Fruit fly (Drosophila melanogaster) whole organism, pupa: ENCODE measurements around the gene Spec2.

Source experiments
- CG34367 ChIP-seq: fragments of 200-800 bp; sonication (Bioruptor generic); optimal IDR thresholded peaks from 2 replicates; lab custom pipeline; 2018; ENCODE audit warnings: missing biosample characterization, mild to moderate bottlenecking, missing genetic modification characterization
- Snoo ChIP-seq: fragments of 200-800 bp; sonication (Bioruptor generic); optimal IDR thresholded peaks from 3 replicates; lab custom pipeline; 2017; ENCODE audit warnings: missing biosample characterization, mild to moderate bottlenecking, missing genetic modification characterization, inconsistent platforms
- rn ChIP-seq: fragments of 200-800 bp; sonication (Bioruptor generic); IDR thresholded peaks from 2 replicates; pipeline ENCODE4 v1.3.6; 2022; ENCODE audit warnings: missing biosample characterization, missing genetic modification characterization

DNA sequence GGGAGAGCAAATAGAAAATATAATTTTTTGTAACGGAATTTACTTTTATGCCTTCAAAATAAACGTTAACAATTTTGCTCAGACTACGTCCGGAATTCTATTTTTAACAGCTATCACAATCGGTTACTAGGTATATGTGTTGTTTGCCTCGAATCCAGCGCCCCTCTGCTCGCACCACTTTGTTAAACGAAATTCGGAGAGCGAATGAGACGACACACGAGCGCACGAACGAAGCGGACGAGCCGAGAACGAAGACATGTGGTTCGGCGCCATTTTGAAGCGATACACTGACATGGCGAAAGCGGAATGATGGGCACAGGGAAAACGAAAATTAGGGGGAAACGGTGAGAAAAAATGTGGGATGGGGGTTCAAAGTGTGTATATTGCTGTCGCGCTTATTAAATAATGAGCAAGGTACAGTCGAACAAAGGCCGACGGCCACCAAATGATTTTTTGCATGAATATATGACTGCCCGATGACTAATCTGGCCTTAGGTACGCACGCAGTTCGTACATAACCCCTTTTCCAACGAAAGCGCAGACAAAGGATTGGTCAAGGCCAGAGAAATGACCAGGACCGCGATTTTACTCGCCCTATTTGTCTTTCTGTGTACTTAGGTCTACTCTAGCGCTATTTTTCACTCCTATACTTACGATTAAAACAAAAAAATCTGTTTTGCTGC lies 23.4 kb downstream of the Spec2 start:
- peak; percentile 9 for TF ChIP-seq CG34367 (tag; lab: Kevin White, UChicago)
- no peak for TF ChIP-seq rn (GFP tag; lab: Robert Waterston, UW)
- no peak for TF ChIP-seq Snoo (tag; lab: Kevin White, UChicago)
